Fruit fly (Drosophila melanogaster): ENCODE measurements around the gene CG4098.

Gene CG4098

dm6 chr3L:16640509-16641068 lies 31.4 kb upstream of the CG4098 start (continued):
- no peak for TF ChIP-seq CG1024 (GFP tag; IDR thresholded peaks at IDR 0.05)
- no peak for TF ChIP-seq ken (GFP tag; IDR thresholded peaks at IDR 0.05)
- TF ChIP-seq sqz (GFP tag; optimal IDR thresholded peaks at IDR 0.05): peak; percentile 22
- TF ChIP-seq CG8290 (GFP tag; optimal IDR thresholded peaks at IDR 0.05): peak; percentile 33
- no peak for TF ChIP-seq CG8290 (tag; optimal IDR thresholded peaks at IDR 0.05)
- no peak for TF ChIP-seq twi (tag; optimal IDR thresholded peaks at IDR 0.05)
- TF ChIP-seq Sin3A (optimal IDR thresholded peaks at IDR 0.05): no peak
- no peak for TF ChIP-seq Tbp (GFP tag; optimal IDR thresholded peaks at IDR 0.05)
- TF ChIP-seq Bteb2 (GFP tag; optimal IDR thresholded peaks at IDR 0.05): no peak
- peak; percentile 54 for TF ChIP-seq D19A (tag; optimal IDR thresholded peaks at IDR 0.05)
- no peak for TF ChIP-seq tx (GFP tag; optimal IDR thresholded peaks at IDR 0.05)
- peak; percentile 53 for TF ChIP-seq gcm (GFP tag; optimal IDR thresholded peaks at IDR 0.05)
- TF ChIP-seq wor (GFP tag; IDR thresholded peaks at IDR 0.05): no peak
- TF ChIP-seq prd (optimal IDR thresholded peaks at IDR 0.05): no peak
- no peak for TF ChIP-seq prd (GFP tag; IDR thresholded peaks at IDR 0.05)
- no peak for TF ChIP-seq onecut (GFP tag; IDR thresholded peaks at IDR 0.05)
- TF ChIP-seq tup (GFP tag; optimal IDR thresholded peaks at IDR 0.05): no peak
- TF ChIP-seq nmo (GFP tag; optimal IDR thresholded peaks at IDR 0.05): no peak
- peak; percentile 33 for TF ChIP-seq phol (tag; optimal IDR thresholded peaks at IDR 0.05)
- TF ChIP-seq psq (GFP tag; optimal IDR thresholded peaks at IDR 0.05): no peak
- TF ChIP-seq Mes4 (GFP tag; optimal IDR thresholded peaks at IDR 0.05): no peak
- no peak for TF ChIP-seq CG11723 (GFP tag; optimal IDR thresholded peaks at IDR 0.05)
- TF ChIP-seq CG10366 (GFP tag; IDR thresholded peaks at IDR 0.05): no peak
- no peak for TF ChIP-seq Neu2 (GFP tag; optimal IDR thresholded peaks at IDR 0.05; ENCODE audit: borderline replicate concordance)
- TF ChIP-seq jumu (GFP tag; optimal IDR thresholded peaks at IDR 0.05): no peak
- peak; percentile 67 for TF ChIP-seq CG15601 (tag; optimal IDR thresholded peaks at IDR 0.05)
- no peak for TF ChIP-seq Atf6 (GFP tag; IDR thresholded peaks at IDR 0.05)
- peak; percentile 68 for TF ChIP-seq CG8924 (tag; optimal IDR thresholded peaks at IDR 0.05)
- no peak for TF ChIP-seq CG11560 (tag; IDR thresholded peaks at IDR 0.05)
- no peak for TF ChIP-seq gcm2 (GFP tag; optimal IDR thresholded peaks at IDR 0.05)
- TF ChIP-seq exex (tag; optimal IDR thresholded peaks at IDR 0.05): no peak
- no peak for TF ChIP-seq pb (GFP tag; optimal IDR thresholded peaks at IDR 0.05)
- peak; percentile 13 for TF ChIP-seq CG17829 (tag; optimal IDR thresholded peaks at IDR 0.05)
- no peak for TF ChIP-seq fu2 (GFP tag; optimal IDR thresholded peaks at IDR 0.05)
- TF ChIP-seq dati (GFP tag; IDR thresholded peaks at IDR 0.05): no peak
- no peak for TF ChIP-seq ttk (GFP tag; IDR thresholded peaks at IDR 0.05)
- TF ChIP-seq D19B (GFP tag; optimal IDR thresholded peaks at IDR 0.05): no peak
- peak; percentile 12; the same call in 1 of the 2 replicates for TF ChIP-seq stc (GFP tag; IDR thresholded peaks at IDR 0.05)
- TF ChIP-seq gro (GFP tag; optimal IDR thresholded peaks at IDR 0.05): no peak
- TF ChIP-seq lbe (GFP tag; optimal IDR thresholded peaks at IDR 0.05): no peak
- TF ChIP-seq MTF-1 (GFP tag; optimal IDR thresholded peaks at IDR 0.05; ENCODE audit: borderline replicate concordance): peak; percentile 47
- no peak for TF ChIP-seq B-H1 (GFP tag; IDR thresholded peaks at IDR 0.05)
- TF ChIP-seq Hr39 (optimal IDR thresholded peaks at IDR 0.05): no peak
- TF ChIP-seq Bgb (GFP tag; IDR thresholded peaks at IDR 0.05; ENCODE audit: partially characterized antibody): no peak
- TF ChIP-seq da (GFP tag; optimal IDR thresholded peaks at IDR 0.05): no peak
- TF ChIP-seq lola (GFP tag; optimal IDR thresholded peaks at IDR 0.05): peak in 1 of 3 experiments; percentile 55
- no peak for TF ChIP-seq Dip3 (GFP tag; optimal IDR thresholded peaks at IDR 0.05)
- TF ChIP-seq HmgZ (tag; optimal IDR thresholded peaks at IDR 0.05): no peak
- no peak for TF ChIP-seq btn (GFP tag; optimal IDR thresholded peaks at IDR 0.05)
- TF ChIP-seq her (GFP tag; optimal IDR thresholded peaks at IDR 0.05): no peak
- TF ChIP-seq Gug (GFP tag; IDR thresholded peaks at IDR 0.05): no peak
- no peak for TF ChIP-seq E2f1 (GFP tag; IDR thresholded peaks at IDR 0.05)
- no peak for TF ChIP-seq NC2β (GFP tag; optimal IDR thresholded peaks at IDR 0.05)
- no peak for TF ChIP-seq insv (GFP tag; optimal IDR thresholded peaks at IDR 0.05)
